Worm (Caenorhabditis elegans) whole organism, L3 larva: Measurements from ENCODE around the gene T10B10.4.

Experiments
- R02D3.7 ChIP-seq: fragments of 150-350 bp; optimal IDR thresholded peaks from 2 replicates; lab custom pipeline; 2014; ENCODE audit warnings: missing biosample characterization, missing genetic modification characterization
- ZK546.5 ChIP-seq: sonication (generic microtip); optimal IDR thresholded peaks from 2 replicates; lab custom pipeline; 2017; ENCODE audit warnings: missing biosample characterization, missing genetic modification characterization
- aly-2 ChIP-seq: fragments of 150-350 bp; optimal IDR thresholded peaks from 2 replicates; lab custom pipeline; 2014; ENCODE audit warnings: missing biosample characterization, missing genetic modification characterization
- ama-1 ChIP-seq: fragments of 150-350 bp; optimal IDR thresholded peaks from 2 replicates; lab custom pipeline; 2018
- ceh-16 ChIP-seq: sonication (generic microtip); optimal IDR thresholded peaks from 2 replicates; lab custom pipeline; 2017; ENCODE audit warnings: missing biosample characterization, missing genetic modification characterization
- ceh-28 ChIP-seq: fragments of 150-350 bp; optimal IDR thresholded peaks from 2 replicates; lab custom pipeline; 2014; ENCODE audit warnings: missing biosample characterization, missing genetic modification reagents, missing genetic modification characterization
- ceh-9 ChIP-seq: sonication (generic microtip); optimal IDR thresholded peaks from 2 replicates; lab custom pipeline; 2018; ENCODE audit warnings: missing biosample characterization, missing genetic modification characterization
- elt-1 ChIP-seq: fragments of 150-350 bp; optimal IDR thresholded peaks from 2 replicates; lab custom pipeline; 2014; ENCODE audit warnings: missing biosample characterization, missing genetic modification characterization
- elt-2 ChIP-seq: sonication (generic microtip); optimal IDR thresholded peaks from 2 replicates; lab custom pipeline; 2016; ENCODE audit warnings: missing genetic modification reagents, mild to moderate bottlenecking, missing genetic modification characterization, missing compliant biosample characterization
- elt-3 ChIP-seq, 3 experiments: fragments of 150-350 bp in 1 of 3; sonication (generic microtip) in 2 of 3; optimal IDR thresholded peaks; 2 replicates in 2 of 3; 4 replicates in 1 of 3; lab custom pipeline; 2014 to 2017; ENCODE audit warnings: missing biosample characterization in 3 of 3, missing genetic modification characterization in 3 of 3
- eor-1 ChIP-seq, 2 experiments: fragments of 150-350 bp; optimal IDR thresholded peaks; 2 replicates each; lab custom pipeline; 2014 to 2018; ENCODE audit warnings: missing biosample characterization in 2 of 2, missing genetic modification characterization in 2 of 2
- fkh-10 ChIP-seq: sonication (generic microtip); optimal IDR thresholded peaks from 2 replicates; lab custom pipeline; 2017; ENCODE audit warnings: missing biosample characterization, missing genetic modification reagents, missing genetic modification characterization
- fkh-2 ChIP-seq: fragments of 150-350 bp; optimal IDR thresholded peaks from 2 replicates; lab custom pipeline; 2014; ENCODE audit warnings: missing biosample characterization, missing genetic modification reagents, missing genetic modification characterization
- fos-1 ChIP-seq: fragments of 150-350 bp; optimal IDR thresholded peaks from 2 replicates; lab custom pipeline; 2014; ENCODE audit warnings: missing biosample characterization, missing genetic modification characterization
- hmg-11 ChIP-seq: sonication (generic microtip); optimal IDR thresholded peaks from 2 replicates; lab custom pipeline; 2016; ENCODE audit warnings: missing genetic modification characterization, missing compliant biosample characterization
- jun-1 ChIP-seq: fragments of 150-350 bp; optimal IDR thresholded peaks from 2 replicates; lab custom pipeline; 2014; ENCODE audit warnings: missing biosample characterization, missing genetic modification reagents, missing genetic modification characterization
- lin-15B ChIP-seq: fragments of 150-350 bp; optimal IDR thresholded peaks from 2 replicates; lab custom pipeline; 2014; ENCODE audit warnings: missing biosample characterization, missing genetic modification characterization
- lin-39 ChIP-seq: fragments of 150-350 bp; optimal IDR thresholded peaks from 2 replicates; lab custom pipeline; 2018; ENCODE audit warnings: missing biosample characterization, missing genetic modification reagents, missing genetic modification characterization
- lsy-12 ChIP-seq: sonication (generic microtip); optimal IDR thresholded peaks from 2 replicates; lab custom pipeline; 2016; ENCODE audit warnings: mild to moderate bottlenecking, missing genetic modification characterization, missing compliant biosample characterization
- mdl-1 ChIP-seq: fragments of 150-350 bp; optimal IDR thresholded peaks from 2 replicates; lab custom pipeline; 2014; ENCODE audit warnings: missing biosample characterization, missing genetic modification characterization
- mml-1 ChIP-seq: fragments of 150-350 bp; sonication (generic microtip); optimal IDR thresholded peaks from 3 replicates; lab custom pipeline; 2014; ENCODE audit warnings: missing biosample characterization, missing genetic modification characterization
- nfya-1 ChIP-seq: sonication (generic microtip); optimal IDR thresholded peaks from 2 replicates; lab custom pipeline; 2017; ENCODE audit warnings: missing genetic modification characterization, mild to moderate bottlenecking, missing compliant biosample characterization, antibody characterized with exemption, moderate library complexity; ENCODE audit not compliant: insufficient read depth
- nhr-11 ChIP-seq: fragments of 150-350 bp; optimal IDR thresholded peaks from 2 replicates; lab custom pipeline; 2014; ENCODE audit warnings: missing biosample characterization, missing genetic modification characterization
- nhr-23 ChIP-seq: fragments of 150-350 bp; optimal IDR thresholded peaks from 2 replicates; lab custom pipeline; 2014; ENCODE audit warnings: missing biosample characterization, missing genetic modification reagents, missing genetic modification characterization
- nhr-25 ChIP-seq: sonication (generic microtip); optimal IDR thresholded peaks from 2 replicates; lab custom pipeline; 2017; ENCODE audit warnings: missing biosample characterization, missing genetic modification characterization
- nhr-43 ChIP-seq: sonication (generic microtip); optimal IDR thresholded peaks from 2 replicates; lab custom pipeline; 2016; ENCODE audit warnings: mild to moderate bottlenecking, missing genetic modification characterization, missing compliant biosample characterization; ENCODE audit not compliant: poor library complexity, severe bottlenecking
- nhr-76 ChIP-seq: fragments of 150-350 bp; sonication (generic microtip); optimal IDR thresholded peaks from 5 replicates; lab custom pipeline; 2014; ENCODE audit warnings: missing biosample characterization, missing genetic modification characterization
- pha-4 ChIP-seq: fragments of 150-350 bp; optimal IDR thresholded peaks from 2 replicates; lab custom pipeline; 2014; ENCODE audit warnings: missing biosample characterization, missing genetic modification reagents, missing genetic modification characterization
- pqm-1 ChIP-seq: fragments of 150-350 bp; optimal IDR thresholded peaks from 2 replicates; lab custom pipeline; 2017; ENCODE audit warnings: missing biosample characterization, missing genetic modification characterization, inconsistent platforms
- sea-2 ChIP-seq: fragments of 150-350 bp; sonication (generic microtip); optimal IDR thresholded peaks from 4 replicates; lab custom pipeline; 2014; ENCODE audit warnings: missing biosample characterization, missing genetic modification reagents, missing genetic modification characterization
- skn-1 ChIP-seq: fragments of 150-350 bp; optimal IDR thresholded peaks from 2 replicates; lab custom pipeline; 2014; ENCODE audit warnings: missing biosample characterization, missing genetic modification characterization
- snpc-4 ChIP-seq: fragments of 150-350 bp; optimal IDR thresholded peaks from 2 replicates; lab custom pipeline; 2014; ENCODE audit warnings: missing biosample characterization, missing genetic modification characterization
- tbx-2 ChIP-seq: sonication (generic microtip); optimal IDR thresholded peaks from 2 replicates; lab custom pipeline; 2016; ENCODE audit warnings: mild to moderate bottlenecking, missing genetic modification characterization, missing compliant biosample characterization
- unc-39 ChIP-seq: sonication (generic microtip); optimal IDR thresholded peaks from 4 replicates; lab custom pipeline; 2017; ENCODE audit warnings: missing biosample characterization, missing genetic modification characterization
- zag-1 ChIP-seq: fragments of 150-350 bp; optimal IDR thresholded peaks from 2 replicates; lab custom pipeline; 2014; ENCODE audit warnings: missing biosample characterization, missing genetic modification characterization

The T10B10.4 gene

DNA sequence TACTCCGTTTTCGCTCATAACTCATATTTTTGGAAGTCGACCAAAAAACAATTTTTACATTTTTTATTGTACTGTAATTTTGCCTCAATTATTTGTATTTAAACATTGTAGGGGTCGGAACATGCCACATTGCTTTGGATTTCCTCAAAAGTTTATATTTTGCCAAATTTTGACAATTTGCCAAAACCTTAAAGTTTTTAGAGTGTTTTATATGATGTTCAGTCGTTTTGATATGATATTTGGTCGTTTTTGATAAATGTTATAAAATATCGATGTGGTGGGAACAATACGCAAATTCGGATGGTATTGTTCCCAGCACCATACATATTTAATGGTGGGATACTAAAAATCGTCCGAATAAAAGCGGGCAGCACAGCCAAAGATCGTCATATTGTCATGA, 25.8 kb upstream of the T10B10.4 start, which contains the start of gene T10B10.9:
T10B10.9 (plus strand) TSS at position 301 of the 400 bp plus-strand sequence.
- TF ChIP-seq R02D3.7 = no peak
- no peak for TF ChIP-seq snpc-4 (tag; lab: Kevin White, UChicago)

DNA sequence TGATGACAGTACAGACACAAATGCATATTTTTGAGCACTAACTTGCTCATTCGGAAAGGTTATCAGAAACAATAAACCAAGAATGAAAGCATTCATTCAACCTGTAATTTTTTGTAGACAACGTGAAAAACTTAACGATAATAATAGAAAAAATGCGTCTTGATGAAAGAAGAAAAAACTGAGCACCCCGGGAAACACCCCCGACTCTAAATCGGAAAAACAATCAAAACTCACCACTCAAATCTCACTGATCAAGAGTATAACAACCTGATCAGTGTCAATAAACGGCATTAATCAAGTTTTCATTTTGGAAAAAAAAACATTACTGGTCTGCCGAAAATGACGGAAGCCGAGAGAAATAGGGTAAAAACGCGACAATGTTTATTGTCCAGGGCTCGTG, 23.8 kb upstream of the T10B10.4 start, which contains the start of gene T10B10.8:
T10B10.8 (minus strand) TSS at position 101 of the 400 bp plus-strand sequence.
- TF ChIP-seq mml-1 (no peak), ZK546.5 (tag; lab: Kevin White, UChicago) (no peak), snpc-4 (tag; lab: Kevin White, UChicago) (no peak), pha-4 (tag; lab: Kevin White, UChicago) (peak; percentile 40), mdl-1 (tag; lab: Kevin White, UChicago) (no peak), aly-2 (no peak), ceh-16 (tag; lab: Kevin White, UChicago) (no peak)

DNA sequence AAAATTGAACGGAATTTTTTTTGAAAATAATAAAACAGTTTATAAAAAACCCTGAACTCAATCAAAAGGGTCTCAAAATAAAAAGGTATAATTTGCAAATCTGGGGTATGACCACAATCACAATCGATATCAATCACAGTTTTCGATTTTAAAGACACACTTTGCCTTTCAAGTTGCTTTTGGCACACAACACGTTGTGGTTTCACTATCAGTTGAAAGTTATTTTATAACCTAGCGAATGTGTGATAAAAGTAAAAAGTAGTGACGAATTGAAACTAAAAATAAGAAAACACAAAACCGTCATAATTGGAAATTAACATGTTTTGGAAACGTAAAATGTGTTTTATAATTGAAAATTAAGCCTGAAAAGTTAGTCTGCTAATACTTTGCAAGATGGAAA, 22.2 kb upstream of the T10B10.4 start:
- TF ChIP-seq pqm-1 (peak; percentile 82), elt-1 (tag; lab: Kevin White, UChicago) (no peak), elt-2 (tag; lab: Kevin White, UChicago) (peak; percentile 75)

DNA sequence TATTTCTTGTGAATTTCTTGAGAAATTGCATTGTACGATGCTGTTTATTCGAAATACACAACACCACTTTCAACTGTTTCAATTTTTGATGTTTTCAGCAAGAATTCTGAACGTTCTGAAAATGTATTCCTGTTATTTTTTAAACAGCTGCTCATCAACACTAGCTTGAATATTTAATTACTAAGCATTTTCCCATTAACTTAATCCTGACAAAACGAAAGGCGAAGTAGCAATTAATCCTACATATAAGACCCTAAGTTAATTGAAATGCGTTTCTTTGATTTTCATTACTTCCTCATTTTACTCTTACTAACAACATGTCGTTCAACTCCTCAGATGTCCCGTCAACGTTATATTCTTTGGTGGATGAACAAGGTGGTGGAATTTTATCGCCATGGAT, 21.5 kb upstream of the T10B10.4 start, which contains the start of gene ocr-3:
ocr-3 (plus strand) TSS at position 301 of the 400 bp plus-strand sequence.
- TF ChIP-seq sea-2 (GFP tag; lab: Kevin White, UChicago) (no peak), hmg-11 (tag; lab: Kevin White, UChicago) (no peak), nhr-23 (no peak), ama-1 (lab: Kevin White, UChicago) (no peak), zag-1 (tag; lab: Kevin White, UChicago) (no peak), fkh-10 (GFP tag; lab: Kevin White, UChicago) (no peak), pha-4 (tag; lab: Kevin White, UChicago) (no peak), mml-1 (no peak), fkh-2 (tag; lab: Kevin White, UChicago) (no peak), R02D3.7 (no peak)

DNA sequence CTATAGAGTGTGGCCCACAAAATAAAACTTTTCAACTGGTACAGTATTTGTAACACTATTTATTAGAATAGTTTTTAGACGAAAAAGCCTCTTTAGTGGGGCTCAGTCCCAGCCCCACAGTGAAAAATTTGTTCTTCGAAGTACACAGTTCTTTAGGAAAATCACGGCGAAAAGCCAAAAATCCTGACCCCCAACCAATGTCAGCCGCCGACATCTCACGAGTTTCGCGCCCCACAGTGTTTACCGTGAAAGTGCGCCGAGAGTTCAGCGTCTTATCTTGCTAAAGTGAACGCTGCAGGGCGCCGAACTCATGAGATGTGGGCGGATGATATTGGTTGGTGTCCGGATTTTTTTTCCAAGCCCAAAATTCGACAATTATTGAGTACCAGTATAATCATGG, 19.0 kb upstream of the T10B10.4 start:
- TF ChIP-seq elt-3 (tag; optimal IDR thresholded peaks at IDR 0.05; lab: Kevin White, UChicago) (no peak), snpc-4 (tag; lab: Kevin White, UChicago) (peak; percentile 77)
- TF ChIP-seq, all 47 proteins: peak for 1

DNA sequence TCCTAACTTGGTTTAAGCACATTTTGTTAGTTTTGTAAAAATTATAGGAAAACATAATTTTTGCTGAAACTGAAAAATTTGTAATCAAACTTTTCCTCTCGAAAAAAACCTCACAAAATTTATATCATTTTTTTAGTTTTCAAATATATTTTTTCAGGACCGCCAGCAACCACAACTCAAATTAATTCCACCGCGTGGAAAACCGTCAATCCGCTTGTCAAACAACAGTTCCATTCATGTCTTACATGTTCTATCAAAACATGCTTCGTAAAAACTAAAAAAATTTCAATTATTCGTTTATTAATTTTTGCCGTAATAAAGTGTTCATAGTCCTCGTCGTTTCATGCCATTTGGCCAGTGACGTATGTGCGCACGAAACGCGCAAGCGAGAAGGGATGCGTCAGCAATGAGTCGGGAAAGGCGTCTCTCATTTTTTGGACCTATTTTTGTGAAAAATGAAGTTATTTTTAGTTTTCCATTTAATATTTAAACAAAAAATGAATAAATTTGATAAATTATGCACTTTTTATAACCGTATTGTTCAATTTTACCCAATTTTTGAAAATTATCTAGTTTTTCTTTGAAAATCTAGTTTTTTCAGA, 16.5 kb upstream of the T10B10.4 start, which contains the start of gene ucr-2.2:
ucr-2.2 (plus strand) TSS at position 602 of the 602 bp plus-strand sequence.
- TF ChIP-seq nhr-43 (tag; lab: Kevin White, UChicago) = peak; percentile 86
- peak; percentile 61 for TF ChIP-seq lin-39 (tag; lab: Kevin White, UChicago)
- TF ChIP-seq nhr-23 = peak; percentile 87
- peak; percentile 60 for TF ChIP-seq jun-1
- TF ChIP-seq ceh-28 (tag; lab: Kevin White, UChicago) = peak; percentile 27
- no peak for TF ChIP-seq unc-39 (tag; lab: Kevin White, UChicago)
- TF ChIP-seq snpc-4 (tag; lab: Kevin White, UChicago) = peak; percentile 89
- peak; percentile 58 for TF ChIP-seq lin-15B
- peak; percentile 59 for TF ChIP-seq fos-1 (tag; lab: Kevin White, UChicago)
- TF ChIP-seq mml-1 = no peak
- peak; percentile 70 for TF ChIP-seq nfya-1
- no peak for TF ChIP-seq ZK546.5 (tag; lab: Kevin White, UChicago)
- TF ChIP-seq pqm-1 = peak; percentile 29
- no peak for TF ChIP-seq ama-1 (lab: Kevin White, UChicago)
- no peak for TF ChIP-seq eor-1 (tag; optimal IDR thresholded peaks at IDR 0.05; lab: Kevin White, UChicago)
- peak; percentile 73 for TF ChIP-seq lsy-12
- no peak for TF ChIP-seq ceh-9 (tag; lab: Kevin White, UChicago)
- TF ChIP-seq elt-1 (tag; lab: Kevin White, UChicago) = no peak
- peak; percentile 69 for TF ChIP-seq elt-2 (tag; lab: Kevin White, UChicago)
- peak; percentile 21 for TF ChIP-seq fkh-10 (GFP tag; lab: Kevin White, UChicago)
- TF ChIP-seq nhr-76 = peak; percentile 18
- TF ChIP-seq pha-4 (tag; lab: Kevin White, UChicago) = peak; percentile 93
- peak; percentile 81 for TF ChIP-seq tbx-2 (tag; lab: Kevin White, UChicago)
- TF ChIP-seq nhr-11 (tag; lab: Kevin White, UChicago) = no peak
- TF ChIP-seq nhr-25 = peak; percentile 78
- TF ChIP-seq hmg-11 (tag; lab: Kevin White, UChicago) = peak; percentile 88
- peak; percentile 27 for TF ChIP-seq skn-1 (tag; lab: Kevin White, UChicago)
- TF ChIP-seq mdl-1 (tag; lab: Kevin White, UChicago) = no peak
- TF ChIP-seq, all 47 proteins: peak for 19
